Worm (Caenorhabditis elegans) whole organism, early embryonic: Measurements from ENCODE around the gene R04B5.6.

Source experiments
- B0310.2 ChIP-seq: sonication (generic microtip); optimal IDR thresholded peaks from 2 replicates; lab custom pipeline; 2016; ENCODE audit warnings: mild to moderate bottlenecking, missing genetic modification characterization, missing compliant biosample characterization
- ama-1 ChIP-seq: fragments of 150-350 bp; optimal IDR thresholded peaks from 2 replicates; lab custom pipeline; 2014
- flt-1 ChIP-seq: fragments of 200-800 bp; sonication (Bioruptor generic); IDR thresholded peaks from 2 replicates; pipeline ENCODE4 v1.3.6; 2022; ENCODE audit warnings: missing genetic modification characterization, missing compliant biosample characterization
- hmg-4 ChIP-seq: fragments of 200-800 bp; sonication (Bioruptor generic); optimal IDR thresholded peaks from 2 replicates; lab custom pipeline; 2018; ENCODE audit warnings: mild to moderate bottlenecking, missing genetic modification characterization, missing compliant biosample characterization

DNA sequence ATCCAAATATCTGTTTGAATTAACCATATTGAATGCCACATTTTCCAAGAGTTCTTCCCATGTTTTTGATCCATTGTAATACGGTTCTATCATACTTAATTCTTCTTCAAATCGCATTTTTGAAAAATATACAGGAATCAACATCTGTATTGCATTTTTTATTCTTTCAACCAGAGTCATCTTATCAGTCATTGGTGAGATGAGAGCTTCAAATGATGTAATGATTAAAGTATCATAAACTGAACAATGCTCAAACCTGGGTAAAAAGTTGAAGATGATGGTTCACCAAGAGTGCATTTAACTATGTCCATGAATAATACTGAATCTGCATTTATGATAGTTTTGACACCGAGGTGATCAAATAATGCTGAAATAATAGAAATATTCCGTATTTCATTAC is 18.8 kb downstream of the R04B5.6 start:
- TF ChIP-seq flt-1 (GFP tag; lab: Robert Waterston, UW) = no peak
- no peak for TF ChIP-seq ama-1 (lab: Kevin White, UChicago)
- no peak for TF ChIP-seq hmg-4
- no peak for TF ChIP-seq B0310.2
